Worm (Caenorhabditis elegans) whole organism, L1 larva: Measurements from ENCODE around the gene C05D11.13.

ENCODE experiments used
- C34B4.2 ChIP-seq: sonication (generic microtip); optimal IDR thresholded peaks from 2 replicates; lab custom pipeline; 2017; ENCODE audit warnings: mild to moderate bottlenecking, missing genetic modification characterization, missing compliant biosample characterization
- fkh-4 ChIP-seq: sonication (generic microtip); optimal IDR thresholded peaks from 2 replicates; lab custom pipeline; 2016; ENCODE audit warnings: missing compliant biosample characterization, missing genetic modification characterization, borderline replicate concordance
- jun-1 ChIP-seq: fragments of 150-350 bp; optimal IDR thresholded peaks from 2 replicates; lab custom pipeline; 2014; ENCODE audit warnings: missing biosample characterization, missing genetic modification reagents, missing genetic modification characterization
- mep-1 ChIP-seq: fragments of 150-350 bp; optimal IDR thresholded peaks from 2 replicates; lab custom pipeline; 2014; ENCODE audit warnings: missing biosample characterization, missing genetic modification characterization
- nhr-28 ChIP-seq: fragments of 150-350 bp; optimal IDR thresholded peaks from 2 replicates; lab custom pipeline; 2014; ENCODE audit warnings: missing biosample characterization, missing genetic modification characterization
- nhr-90 ChIP-seq: sonication (generic microtip); optimal IDR thresholded peaks from 2 replicates; lab custom pipeline; 2016; ENCODE audit warnings: mild to moderate bottlenecking, missing genetic modification characterization, missing compliant biosample characterization; ENCODE audit not compliant: poor library complexity
- pqm-1 ChIP-seq: sonication (generic microtip); optimal IDR thresholded peaks from 3 replicates; lab custom pipeline; 2017; ENCODE audit warnings: missing biosample characterization, missing genetic modification characterization
- snpc-4 ChIP-seq: fragments of 150-350 bp; optimal IDR thresholded peaks from 2 replicates; lab custom pipeline; 2014; ENCODE audit warnings: missing biosample characterization, missing genetic modification characterization
- tbx-2 ChIP-seq: sonication (generic microtip); optimal IDR thresholded peaks from 2 replicates; lab custom pipeline; 2016; ENCODE audit warnings: missing genetic modification characterization, missing compliant biosample characterization
- unc-62 ChIP-seq: fragments of 150-350 bp; optimal IDR thresholded peaks from 2 replicates; lab custom pipeline; 2014; ENCODE audit warnings: missing biosample characterization, missing genetic modification reagents, missing genetic modification characterization
- unc-86 ChIP-seq: sonication (generic microtip); optimal IDR thresholded peaks from 2 replicates; lab custom pipeline; 2016; ENCODE audit warnings: missing genetic modification characterization, missing compliant biosample characterization
- ztf-11 ChIP-seq, 2 experiments: sonication (generic microtip); optimal IDR thresholded peaks; 2 replicates each; lab custom pipeline; 2016 to 2017; ENCODE audit warnings: missing genetic modification characterization in 2 of 2, missing biosample characterization in 1 of 2, missing compliant biosample characterization in 1 of 2

ce11 chrIII:6411914-6412313 is 32.5 kb downstream of the C05D11.13 start, which contains the start of gene C05D11.5:
- TF ChIP-seq pqm-1 (tag; lab: Kevin White, UChicago) (no peak), snpc-4 (tag; lab: Kevin White, UChicago) (no peak), C34B4.2 (no peak), ztf-11 (tag; optimal IDR thresholded peaks at IDR 0.05; lab: Kevin White, UChicago) (no peak), nhr-28 (tag; lab: Kevin White, UChicago) (no peak), mep-1 (tag; lab: Kevin White, UChicago) (no peak), tbx-2 (tag; lab: Kevin White, UChicago) (no peak), nhr-90 (tag; lab: Kevin White, UChicago) (no peak), fkh-4 (tag; lab: Kevin White, UChicago) (no peak), jun-1 (tag; lab: Kevin White, UChicago) (no peak), unc-62 (GFP tag; lab: Kevin White, UChicago) (no peak), unc-86 (tag; lab: Kevin White, UChicago) (no peak)
